Worm (Caenorhabditis elegans) whole organism, L3 larva: Measurements from ENCODE around the gene Y32F6B.9.

Experiments
- ZK546.5 ChIP-seq: sonication (generic microtip); optimal IDR thresholded peaks from 2 replicates; lab custom pipeline; 2017; ENCODE audit warnings: missing biosample characterization, missing genetic modification characterization
- aly-2 ChIP-seq: fragments of 150-350 bp; optimal IDR thresholded peaks from 2 replicates; lab custom pipeline; 2014; ENCODE audit warnings: missing biosample characterization, missing genetic modification characterization
- egl-5 ChIP-seq: fragments of 150-350 bp; optimal IDR thresholded peaks from 2 replicates; lab custom pipeline; 2017; ENCODE audit warnings: missing biosample characterization, missing genetic modification reagents, missing genetic modification characterization, inconsistent platforms
- nhr-77 ChIP-seq: fragments of 150-350 bp; optimal IDR thresholded peaks from 2 replicates; lab custom pipeline; 2014; ENCODE audit warnings: missing biosample characterization, missing genetic modification characterization

DNA sequence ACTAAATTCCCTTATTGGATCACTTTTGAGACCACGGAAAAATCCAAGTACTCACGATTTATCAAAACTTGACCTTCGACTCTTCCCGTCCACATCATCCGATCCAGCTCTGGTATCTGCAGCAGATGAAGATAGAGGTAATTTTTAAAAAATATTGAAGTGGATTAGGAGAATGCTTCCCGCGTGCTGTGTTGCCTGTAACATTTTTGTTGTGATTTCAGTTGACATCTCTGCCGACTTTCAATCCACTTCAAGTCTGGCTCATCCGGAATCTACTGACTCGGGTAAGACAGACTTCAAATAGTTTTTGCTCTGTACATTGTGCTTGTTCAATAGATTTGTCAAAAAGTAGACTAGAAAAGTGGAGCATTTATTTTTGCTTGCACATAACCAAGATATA is 3.1 kb upstream of the Y32F6B.9 start:
- TF ChIP-seq ZK546.5 (tag; lab: Kevin White, UChicago) = no peak
- TF ChIP-seq egl-5 = no peak
- TF ChIP-seq aly-2 = no peak
- TF ChIP-seq nhr-77 = no peak
